Worm (Caenorhabditis elegans) whole organism, L2 larva: ENCODE results near the gene F53C11.4.

Experiments
- C34F6.9 ChIP-seq: fragments of 150-350 bp; optimal IDR thresholded peaks from 2 replicates; lab custom pipeline; 2014; ENCODE audit warnings: missing biosample characterization, missing genetic modification characterization
- F13H6.1 ChIP-seq: sonication (generic microtip); optimal IDR thresholded peaks from 2 replicates; lab custom pipeline; 2016; ENCODE audit warnings: missing genetic modification characterization, missing compliant biosample characterization
- R02D3.7 ChIP-seq: fragments of 150-350 bp; optimal IDR thresholded peaks from 2 replicates; lab custom pipeline; 2014; ENCODE audit warnings: missing biosample characterization, missing genetic modification characterization
- Y55F3AM.14 ChIP-seq: fragments of 200-800 bp; sonication (Bioruptor generic); optimal IDR thresholded peaks from 2 replicates; lab custom pipeline; 2018; ENCODE audit warnings: mild to moderate bottlenecking, missing genetic modification characterization, missing compliant biosample characterization
- ZK546.5 ChIP-seq: sonication (generic microtip); optimal IDR thresholded peaks from 2 replicates; lab custom pipeline; 2017; ENCODE audit warnings: missing biosample characterization, missing genetic modification characterization
- alr-1 ChIP-seq: fragments of 150-350 bp; optimal IDR thresholded peaks from 2 replicates; lab custom pipeline; 2014; ENCODE audit warnings: missing biosample characterization, missing genetic modification characterization
- aly-2 ChIP-seq: fragments of 150-350 bp; optimal IDR thresholded peaks from 2 replicates; lab custom pipeline; 2014; ENCODE audit warnings: missing biosample characterization, missing genetic modification characterization
- ama-1 ChIP-seq: fragments of 150-350 bp; optimal IDR thresholded peaks from 2 replicates; lab custom pipeline; 2018; ENCODE audit warnings: inconsistent platforms
- ceh-82 ChIP-seq: fragments of 150-350 bp; optimal IDR thresholded peaks from 2 replicates; lab custom pipeline; 2014; ENCODE audit warnings: missing biosample characterization, missing genetic modification characterization
- crh-2 ChIP-seq: sonication (generic microtip); optimal IDR thresholded peaks from 2 replicates; lab custom pipeline; 2017; ENCODE audit warnings: missing biosample characterization, missing genetic modification characterization
- dmd-4 ChIP-seq: sonication (generic microtip); optimal IDR thresholded peaks from 2 replicates; lab custom pipeline; 2017; ENCODE audit warnings: missing biosample characterization, missing genetic modification characterization
- egl-27 ChIP-seq: sonication (generic microtip); optimal IDR thresholded peaks from 3 replicates; lab custom pipeline; 2017; ENCODE audit warnings: missing biosample characterization, missing genetic modification reagents, missing genetic modification characterization
- fos-1 ChIP-seq: fragments of 150-350 bp; optimal IDR thresholded peaks from 2 replicates; lab custom pipeline; 2014; ENCODE audit warnings: missing biosample characterization, missing genetic modification characterization
- gmeb-1 ChIP-seq: fragments of 150-350 bp; optimal IDR thresholded peaks from 2 replicates; lab custom pipeline; 2014; ENCODE audit warnings: missing biosample characterization, missing genetic modification characterization
- lin-13 ChIP-seq: fragments of 150-350 bp; optimal IDR thresholded peaks from 2 replicates; lab custom pipeline; 2014; ENCODE audit warnings: missing biosample characterization, missing genetic modification reagents, missing genetic modification characterization
- lin-39 ChIP-seq: fragments of 150-350 bp; optimal IDR thresholded peaks from 2 replicates; lab custom pipeline; 2014; ENCODE audit warnings: missing biosample characterization, missing genetic modification reagents, missing genetic modification characterization
- lsy-2 ChIP-seq, 2 experiments: fragments of 150-350 bp in 1 of 2; sonication (generic microtip) in 1 of 2; optimal IDR thresholded peaks; 2 replicates each; lab custom pipeline; 2014 to 2017; ENCODE audit warnings: missing biosample characterization in 2 of 2, missing genetic modification characterization in 2 of 2
- mbf-1 ChIP-seq: sonication (generic microtip); optimal IDR thresholded peaks from 2 replicates; lab custom pipeline; 2017; ENCODE audit warnings: missing biosample characterization, missing genetic modification characterization
- mdl-1 ChIP-seq, 2 experiments: fragments of 150-350 bp in 1 of 2; sonication (generic microtip) in 1 of 2; optimal IDR thresholded peaks; 2 replicates each; lab custom pipeline; 2017; ENCODE audit warnings: missing biosample characterization in 2 of 2, missing genetic modification characterization in 2 of 2
- nhr-10 ChIP-seq: sonication (generic microtip); optimal IDR thresholded peaks from 2 replicates; lab custom pipeline; 2017; ENCODE audit warnings: missing biosample characterization, missing genetic modification characterization
- nhr-11 ChIP-seq: fragments of 150-350 bp; optimal IDR thresholded peaks from 2 replicates; lab custom pipeline; 2014; ENCODE audit warnings: missing biosample characterization, missing genetic modification characterization
- nhr-12 ChIP-seq: fragments of 150-350 bp; optimal IDR thresholded peaks from 2 replicates; lab custom pipeline; 2014; ENCODE audit warnings: missing biosample characterization, missing genetic modification characterization
- nhr-129 ChIP-seq: fragments of 150-350 bp; optimal IDR thresholded peaks from 2 replicates; lab custom pipeline; 2014; ENCODE audit warnings: missing biosample characterization, missing genetic modification characterization
- nhr-21 ChIP-seq: fragments of 150-350 bp; optimal IDR thresholded peaks from 2 replicates; lab custom pipeline; 2014; ENCODE audit warnings: missing biosample characterization, missing genetic modification characterization
- nhr-237 ChIP-seq: fragments of 150-350 bp; optimal IDR thresholded peaks from 2 replicates; lab custom pipeline; 2014; ENCODE audit warnings: missing biosample characterization, missing genetic modification characterization
- nhr-25 ChIP-seq: fragments of 150-350 bp; sonication (generic microtip); optimal IDR thresholded peaks from 3 replicates; lab custom pipeline; 2014; ENCODE audit warnings: missing biosample characterization, missing genetic modification characterization
- nhr-6 ChIP-seq: fragments of 150-350 bp; optimal IDR thresholded peaks from 2 replicates; lab custom pipeline; 2014; ENCODE audit warnings: missing biosample characterization, missing genetic modification characterization
- peb-1 ChIP-seq: fragments of 150-350 bp; optimal IDR thresholded peaks from 2 replicates; lab custom pipeline; 2014; ENCODE audit warnings: missing biosample characterization, missing genetic modification characterization
- sem-4 ChIP-seq: fragments of 150-350 bp; optimal IDR thresholded peaks from 2 replicates; lab custom pipeline; 2014; ENCODE audit warnings: missing biosample characterization, missing genetic modification reagents, missing genetic modification characterization
- skn-1 ChIP-seq: sonication (generic microtip); optimal IDR thresholded peaks from 2 replicates; lab custom pipeline; 2017; ENCODE audit warnings: missing biosample characterization, missing genetic modification characterization
- sma-9 ChIP-seq, 2 experiments: fragments of 150-350 bp in 1 of 2; sonication (generic microtip) in 1 of 2; optimal IDR thresholded peaks; 2 replicates each; lab custom pipeline; 2014 to 2016; ENCODE audit warnings: missing genetic modification characterization in 2 of 2, mild to moderate bottlenecking in 1 of 2, missing biosample characterization in 1 of 2, missing compliant biosample characterization in 1 of 2, missing genetic modification reagents in 1 of 2, moderate library complexity in 1 of 2
- snpc-4 ChIP-seq: fragments of 150-350 bp; optimal IDR thresholded peaks from 2 replicates; lab custom pipeline; 2014; ENCODE audit warnings: missing biosample characterization, missing genetic modification characterization
- unc-39 ChIP-seq: fragments of 150-350 bp; optimal IDR thresholded peaks from 2 replicates; lab custom pipeline; 2014; ENCODE audit warnings: missing biosample characterization, missing genetic modification characterization
- unc-55 ChIP-seq: fragments of 150-350 bp; sonication (generic microtip); optimal IDR thresholded peaks from 3 replicates; lab custom pipeline; 2014; ENCODE audit warnings: missing biosample characterization, missing genetic modification reagents, missing genetic modification characterization
- unc-62 ChIP-seq: fragments of 150-350 bp; optimal IDR thresholded peaks from 2 replicates; lab custom pipeline; 2014; ENCODE audit warnings: missing biosample characterization, missing genetic modification reagents, missing genetic modification characterization
- zag-1 ChIP-seq: fragments of 150-350 bp; optimal IDR thresholded peaks from 2 replicates; lab custom pipeline; 2014; ENCODE audit warnings: missing biosample characterization, missing genetic modification characterization
- ztf-1 ChIP-seq: fragments of 200-800 bp; sonication (Bioruptor generic); conservative IDR thresholded peaks from 2 replicates; pipeline ENCODE4 v1.3.6; 2022; ENCODE audit warnings: missing genetic modification characterization, missing compliant biosample characterization
- ztf-11 ChIP-seq: sonication (generic microtip); optimal IDR thresholded peaks from 2 replicates; lab custom pipeline; 2017; ENCODE audit warnings: missing biosample characterization, missing genetic modification characterization
- ztf-4 ChIP-seq: fragments of 150-350 bp; optimal IDR thresholded peaks from 2 replicates; lab custom pipeline; 2014; ENCODE audit warnings: missing biosample characterization, missing genetic modification characterization

Gene F53C11.4

ce11 chrV:13756359-13757091, 30.6 kb downstream of the F53C11.4 start, which contains the start of gene F20G2.2:
TSS of gene F20G2.2 (minus strand) at chrV:13756409.
- TF ChIP-seq F13H6.1 (peak; percentile 12), nhr-12 (tag; lab: Kevin White, UChicago) (no peak), fos-1 (tag; lab: Kevin White, UChicago) (peak; percentile 32), sma-9 (GFP tag; optimal IDR thresholded peaks at IDR 0.05; lab: Kevin White, UChicago) (peak; percentile 13), sma-9 (tag; optimal IDR thresholded peaks at IDR 0.05; lab: Kevin White, UChicago) (no peak), unc-55 (no peak), nhr-6 (tag; lab: Kevin White, UChicago) (no peak), C34F6.9 (peak; percentile 30), skn-1 (tag; lab: Kevin White, UChicago) (peak; percentile 54), nhr-25 (tag; lab: Kevin White, UChicago) (peak; percentile 11)

- TF ChIP-seq ztf-4 = no peak
- no peak for TF ChIP-seq F13H6.1
- TF ChIP-seq Y55F3AM.14 (GFP tag; lab: Kevin White, UChicago) = no peak
Observed at ce11 chrV:13753481-13753880, 33.7 kb downstream of the F53C11.4 start, which contains the start of gene F20G2.1. TSS of gene F20G2.1 (minus strand) at chrV:13753581.

- TF ChIP-seq sma-9 (GFP tag; optimal IDR thresholded peaks at IDR 0.05; lab: Kevin White, UChicago) (peak; percentile 37), sma-9 (tag; optimal IDR thresholded peaks at IDR 0.05; lab: Kevin White, UChicago) (no peak), ztf-11 (tag; lab: Kevin White, UChicago) (no peak), fos-1 (tag; lab: Kevin White, UChicago) (peak; percentile 63)
Observed at ce11 chrV:13751811-13752210, 35.3 kb downstream of the F53C11.4 start, which contains the start of gene cld-9. TSS of gene cld-9 (minus strand) at chrV:13751891.

ce11 chrV:13748658-13749057, 38.5 kb downstream of the F53C11.4 start, which contains the start of gene F35E12.10:
TSS of gene F35E12.10 (minus strand) at chrV:13748758.
- no peak for TF ChIP-seq ztf-11 (tag; lab: Kevin White, UChicago)
- no peak for TF ChIP-seq mbf-1
- no peak for TF ChIP-seq lin-39 (tag; lab: Kevin White, UChicago)
- TF ChIP-seq gmeb-1 (tag; lab: Kevin White, UChicago) = no peak
- TF ChIP-seq lsy-2 (tag; optimal IDR thresholded peaks at IDR 0.05; lab: Kevin White, UChicago) = no peak
- no peak for TF ChIP-seq unc-55
- no peak for TF ChIP-seq peb-1
- no peak for TF ChIP-seq nhr-129 (tag; lab: Kevin White, UChicago)
- no peak for TF ChIP-seq zag-1 (tag; lab: Kevin White, UChicago)
- no peak for TF ChIP-seq snpc-4 (tag; lab: Kevin White, UChicago)
- no peak for TF ChIP-seq nhr-12 (tag; lab: Kevin White, UChicago)
- TF ChIP-seq ama-1 (lab: Kevin White, UChicago) = no peak
- TF ChIP-seq ceh-82 (tag; lab: Kevin White, UChicago) = no peak
- no peak for TF ChIP-seq aly-2 (tag; lab: Kevin White, UChicago)
- TF ChIP-seq unc-62 (GFP tag; lab: Kevin White, UChicago) = no peak
- no peak for TF ChIP-seq nhr-11 (tag; lab: Kevin White, UChicago)
- TF ChIP-seq, all 48 proteins: peak for 0

ce11 chrV:13744901-13745300, 42.3 kb downstream of the F53C11.4 start, which contains the start of gene F35E12.9:
TSS of gene F35E12.9 (minus strand) at chrV:13745127.
- peak; percentile 3 for TF ChIP-seq F13H6.1
- TF ChIP-seq egl-27 = no peak
- peak; percentile 22 for TF ChIP-seq sma-9 (GFP tag; optimal IDR thresholded peaks at IDR 0.05; lab: Kevin White, UChicago)
- TF ChIP-seq sma-9 (tag; optimal IDR thresholded peaks at IDR 0.05; lab: Kevin White, UChicago) = no peak
- no peak for TF ChIP-seq lin-13 (GFP tag; lab: Kevin White, UChicago)
- TF ChIP-seq ama-1 (lab: Kevin White, UChicago) = no peak
- TF ChIP-seq dmd-4 (tag; lab: Kevin White, UChicago) = no peak
- no peak for TF ChIP-seq ceh-82 (tag; lab: Kevin White, UChicago)
- peak; percentile 40 for TF ChIP-seq gmeb-1 (tag; lab: Kevin White, UChicago)
- no peak for TF ChIP-seq nhr-129 (tag; lab: Kevin White, UChicago)
- TF ChIP-seq fos-1 (tag; lab: Kevin White, UChicago) = peak; percentile 98
- no peak for TF ChIP-seq unc-39
- no peak for TF ChIP-seq ztf-11 (tag; lab: Kevin White, UChicago)
- TF ChIP-seq skn-1 (tag; lab: Kevin White, UChicago) = peak; percentile 46
- no peak for TF ChIP-seq nhr-21 (tag; lab: Kevin White, UChicago)
- TF ChIP-seq nhr-10 (tag; lab: Kevin White, UChicago) = no peak
- no peak for TF ChIP-seq unc-55
- TF ChIP-seq alr-1 (tag; lab: Kevin White, UChicago) = no peak
- TF ChIP-seq R02D3.7 = no peak
- no peak for TF ChIP-seq ztf-1
- no peak for TF ChIP-seq ZK546.5 (tag; lab: Kevin White, UChicago)
- no peak for TF ChIP-seq nhr-25 (tag; lab: Kevin White, UChicago)
- TF ChIP-seq unc-62 (GFP tag; lab: Kevin White, UChicago) = no peak
- TF ChIP-seq snpc-4 (tag; lab: Kevin White, UChicago) = no peak
- no peak for TF ChIP-seq zag-1 (tag; lab: Kevin White, UChicago)
- peak; percentile 20 for TF ChIP-seq crh-2 (tag; lab: Kevin White, UChicago)
- no peak for TF ChIP-seq sem-4 (tag; lab: Kevin White, UChicago)
- TF ChIP-seq mdl-1 (tag; optimal IDR thresholded peaks at IDR 0.05; lab: Kevin White, UChicago) = no peak
- no peak for TF ChIP-seq nhr-237 (tag; lab: Kevin White, UChicago)
